Worm (Caenorhabditis elegans) whole organism, mixed stage, embryonic: ENCODE data around the gene K03D3.5.

Experiments used
- M03D4.4 ChIP-seq: sonication (generic microtip); optimal IDR thresholded peaks from 2 replicates; lab custom pipeline; 2017; ENCODE audit warnings: mild to moderate bottlenecking, missing genetic modification characterization, missing compliant biosample characterization
- bed-3 ChIP-seq: fragments of 200-800 bp; sonication (Bioruptor generic); optimal IDR thresholded peaks from 3 replicates; lab custom pipeline; 2018; ENCODE audit warnings: mild to moderate bottlenecking, missing genetic modification characterization, moderate library complexity, missing compliant biosample characterization
- ceh-39 ChIP-seq: fragments of 150-350 bp; optimal IDR thresholded peaks from 2 replicates; lab custom pipeline; 2014; ENCODE audit warnings: missing biosample characterization, missing genetic modification characterization
- ceh-43 ChIP-seq: fragments of 200-800 bp; sonication (Bioruptor generic); optimal IDR thresholded peaks from 2 replicates; lab custom pipeline; 2018; ENCODE audit warnings: mild to moderate bottlenecking, missing genetic modification characterization, moderate library complexity, missing compliant biosample characterization
- ceh-83 ChIP-seq: fragments of 200-800 bp; sonication (Bioruptor generic); optimal IDR thresholded peaks from 2 replicates; lab custom pipeline; 2018; ENCODE audit warnings: mild to moderate bottlenecking, missing genetic modification characterization, missing compliant biosample characterization
- ces-1 ChIP-seq: fragments of 150-350 bp; optimal IDR thresholded peaks from 2 replicates; lab custom pipeline; 2014; ENCODE audit warnings: missing biosample characterization, missing genetic modification reagents, missing genetic modification characterization
- cnd-1 ChIP-seq: fragments of 200-800 bp; sonication (Bioruptor generic); optimal IDR thresholded peaks from 2 replicates; lab custom pipeline; 2018; ENCODE audit warnings: mild to moderate bottlenecking, missing genetic modification characterization, missing compliant biosample characterization
- drap-1 ChIP-seq: fragments of 200-800 bp; sonication (Bioruptor generic); optimal IDR thresholded peaks from 3 replicates; lab custom pipeline; 2018; ENCODE audit warnings: mild to moderate bottlenecking, missing genetic modification characterization, missing compliant biosample characterization
- elt-1 ChIP-seq: sonication (generic microtip); optimal IDR thresholded peaks from 2 replicates; lab custom pipeline; 2017; ENCODE audit warnings: missing genetic modification characterization, mild to moderate bottlenecking, missing compliant biosample characterization, antibody characterized with exemption, moderate library complexity, borderline replicate concordance; ENCODE audit not compliant: insufficient read depth
- elt-3 ChIP-seq: fragments of 150-350 bp; optimal IDR thresholded peaks from 2 replicates; lab custom pipeline; 2014; ENCODE audit warnings: missing biosample characterization, missing genetic modification characterization
- flh-1 ChIP-seq: fragments of 200-800 bp; sonication (Bioruptor generic); optimal IDR thresholded peaks from 2 replicates; lab custom pipeline; 2018; ENCODE audit warnings: mild to moderate bottlenecking, missing genetic modification characterization, moderate library complexity, missing compliant biosample characterization
- ham-2 ChIP-seq: fragments of 200-800 bp; sonication (Bioruptor generic); optimal IDR thresholded peaks from 2 replicates; lab custom pipeline; 2018; ENCODE audit warnings: mild to moderate bottlenecking, missing genetic modification characterization, missing compliant biosample characterization
- hlh-1 ChIP-seq: fragments of 150-350 bp; optimal IDR thresholded peaks from 2 replicates; lab custom pipeline; 2014; ENCODE audit warnings: missing biosample characterization, missing genetic modification reagents, missing genetic modification characterization
- lin-13 ChIP-seq: fragments of 150-350 bp; optimal IDR thresholded peaks from 2 replicates; lab custom pipeline; 2014; ENCODE audit warnings: missing biosample characterization, missing genetic modification characterization
- lin-32 ChIP-seq: fragments of 200-800 bp; sonication (Bioruptor generic); optimal IDR thresholded peaks from 2 replicates; lab custom pipeline; 2018; ENCODE audit warnings: mild to moderate bottlenecking, missing genetic modification characterization, missing compliant biosample characterization
- lsy-2 ChIP-seq: fragments of 150-350 bp; optimal IDR thresholded peaks from 2 replicates; lab custom pipeline; 2014; ENCODE audit warnings: missing biosample characterization, missing genetic modification characterization
- mab-5 ChIP-seq: fragments of 150-350 bp; optimal IDR thresholded peaks from 2 replicates; lab custom pipeline; 2014; ENCODE audit warnings: missing biosample characterization, missing genetic modification characterization
- mep-1 ChIP-seq: fragments of 150-350 bp; optimal IDR thresholded peaks from 2 replicates; lab custom pipeline; 2017; ENCODE audit warnings: missing biosample characterization, missing genetic modification reagents, missing genetic modification characterization, inconsistent platforms
- mls-2 ChIP-seq: sonication (generic microtip); optimal IDR thresholded peaks from 2 replicates; lab custom pipeline; 2016; ENCODE audit warnings: mild to moderate bottlenecking, missing genetic modification characterization, moderate library complexity, missing compliant biosample characterization
- nhr-2 ChIP-seq: fragments of 150-350 bp; optimal IDR thresholded peaks from 2 replicates; lab custom pipeline; 2014; ENCODE audit warnings: missing biosample characterization, missing genetic modification characterization
- nhr-237 ChIP-seq: fragments of 150-350 bp; optimal IDR thresholded peaks from 2 replicates; lab custom pipeline; 2014; ENCODE audit warnings: missing biosample characterization, missing genetic modification characterization
- nhr-28 ChIP-seq: fragments of 150-350 bp; optimal IDR thresholded peaks from 2 replicates; lab custom pipeline; 2014; ENCODE audit warnings: missing biosample characterization, missing genetic modification characterization
- nhr-76 ChIP-seq: sonication (generic microtip); optimal IDR thresholded peaks from 2 replicates; lab custom pipeline; 2017; ENCODE audit warnings: missing biosample characterization, missing genetic modification characterization
- pha-4 ChIP-seq: fragments of 150-350 bp; optimal IDR thresholded peaks from 2 replicates; lab custom pipeline; 2018; ENCODE audit warnings: missing biosample characterization, missing genetic modification reagents, missing genetic modification characterization
- sem-2 ChIP-seq: fragments of 200-800 bp; sonication (Bioruptor generic); optimal IDR thresholded peaks from 2 replicates; lab custom pipeline; 2018; ENCODE audit warnings: mild to moderate bottlenecking, missing genetic modification characterization, missing compliant biosample characterization
- snpc-4 ChIP-seq: fragments of 150-350 bp; optimal IDR thresholded peaks from 2 replicates; lab custom pipeline; 2014; ENCODE audit warnings: missing biosample characterization, missing genetic modification characterization
- sptf-1 ChIP-seq: sonication (generic microtip); optimal IDR thresholded peaks from 2 replicates; lab custom pipeline; 2017; ENCODE audit warnings: mild to moderate bottlenecking, missing genetic modification characterization, moderate library complexity, missing compliant biosample characterization
- tbx-8 ChIP-seq: fragments of 200-800 bp; sonication (Bioruptor generic); optimal IDR thresholded peaks from 2 replicates; lab custom pipeline; 2018; ENCODE audit warnings: mild to moderate bottlenecking, missing genetic modification characterization, moderate library complexity, missing compliant biosample characterization
- unc-120 ChIP-seq: sonication (generic microtip); optimal IDR thresholded peaks from 2 replicates; lab custom pipeline; 2017; ENCODE audit warnings: missing genetic modification characterization, missing compliant biosample characterization; ENCODE audit not compliant: poor library complexity, severe bottlenecking
- unc-39 ChIP-seq: fragments of 150-350 bp; optimal IDR thresholded peaks from 2 replicates; lab custom pipeline; 2014; ENCODE audit warnings: missing biosample characterization, missing genetic modification characterization
- unc-62 ChIP-seq: fragments of 150-350 bp; optimal IDR thresholded peaks from 2 replicates; lab custom pipeline; 2014; ENCODE audit warnings: missing biosample characterization, missing genetic modification reagents, missing genetic modification characterization
- zip-8 ChIP-seq: fragments of 150-350 bp; optimal IDR thresholded peaks from 2 replicates; lab custom pipeline; 2014; ENCODE audit warnings: missing biosample characterization, missing genetic modification characterization
- ztf-11 ChIP-seq: fragments of 150-350 bp; optimal IDR thresholded peaks from 2 replicates; lab custom pipeline; 2014; ENCODE audit warnings: missing biosample characterization, missing genetic modification characterization

K03D3.5 gene

DNA sequence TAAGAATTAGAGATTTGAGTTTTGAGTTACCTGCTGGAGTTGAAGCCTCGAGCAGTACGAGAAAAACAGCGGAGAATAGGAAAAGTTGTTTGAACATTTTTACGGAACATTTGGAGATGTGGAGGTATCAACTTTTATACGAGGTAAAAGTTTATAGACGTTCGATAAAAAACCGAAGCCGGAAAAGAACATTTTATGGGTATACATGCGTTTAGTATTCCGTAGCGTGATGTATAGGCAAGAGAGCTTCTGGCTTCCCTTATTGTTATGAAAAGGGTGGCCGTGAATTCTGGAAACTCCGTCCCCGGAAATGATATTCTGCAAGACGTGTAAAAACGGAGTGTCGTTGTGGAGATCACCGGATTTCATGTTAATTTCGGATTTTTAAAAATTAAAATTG lies at the start of gene K03D3.5:
Gene K03D3.5, minus strand, starts transcription at position 101 of the 400 bp plus-strand sequence.
- TF ChIP-seq elt-3 (no peak), mep-1 (tag; lab: Kevin White, UChicago) (no peak), ceh-43 (no peak), nhr-28 (tag; lab: Kevin White, UChicago) (no peak), elt-1 (tag; lab: Kevin White, UChicago) (no peak), ztf-11 (no peak), unc-120 (tag; lab: Kevin White, UChicago) (no peak), ham-2 (no peak), tbx-8 (GFP tag; lab: Kevin White, UChicago) (no peak), drap-1 (GFP tag; lab: Kevin White, UChicago) (no peak), sem-2 (GFP tag; lab: Kevin White, UChicago) (no peak), lsy-2 (tag; lab: Kevin White, UChicago) (no peak), unc-39 (no peak), nhr-2 (tag; lab: Kevin White, UChicago) (no peak), bed-3 (no peak), flh-1 (GFP tag; lab: Kevin White, UChicago) (no peak), mab-5 (tag; lab: Kevin White, UChicago) (no peak), ceh-83 (GFP tag; lab: Kevin White, UChicago) (no peak), pha-4 (tag; lab: Kevin White, UChicago) (no peak), zip-8 (tag; lab: Kevin White, UChicago) (no peak)

DNA sequence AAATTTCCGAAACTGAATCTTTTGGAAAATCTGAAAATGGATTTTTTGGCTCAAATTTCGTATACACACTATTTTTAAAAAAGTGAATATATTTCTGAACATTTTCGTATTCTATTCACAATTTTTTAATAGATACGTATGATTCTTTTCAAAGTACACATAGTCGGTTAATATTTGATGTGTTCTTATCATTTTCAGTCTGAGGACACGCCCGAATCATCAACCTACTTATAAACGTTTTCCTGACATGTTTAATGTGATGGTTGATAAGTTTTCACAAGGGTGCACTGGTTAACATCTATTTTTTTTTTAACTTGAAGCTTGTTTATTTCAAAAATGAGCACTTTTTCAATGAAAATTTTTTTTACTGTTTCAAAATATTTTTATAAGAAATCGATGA lies 44.3 kb upstream of the K03D3.5 start:
- TF ChIP-seq unc-39 (no peak), lin-13 (tag; lab: Kevin White, UChicago) (no peak), ceh-83 (GFP tag; lab: Kevin White, UChicago) (no peak), mab-5 (tag; lab: Kevin White, UChicago) (no peak), sem-2 (GFP tag; lab: Kevin White, UChicago) (no peak), unc-62 (GFP tag; lab: Kevin White, UChicago) (no peak), ham-2 (no peak)

DNA sequence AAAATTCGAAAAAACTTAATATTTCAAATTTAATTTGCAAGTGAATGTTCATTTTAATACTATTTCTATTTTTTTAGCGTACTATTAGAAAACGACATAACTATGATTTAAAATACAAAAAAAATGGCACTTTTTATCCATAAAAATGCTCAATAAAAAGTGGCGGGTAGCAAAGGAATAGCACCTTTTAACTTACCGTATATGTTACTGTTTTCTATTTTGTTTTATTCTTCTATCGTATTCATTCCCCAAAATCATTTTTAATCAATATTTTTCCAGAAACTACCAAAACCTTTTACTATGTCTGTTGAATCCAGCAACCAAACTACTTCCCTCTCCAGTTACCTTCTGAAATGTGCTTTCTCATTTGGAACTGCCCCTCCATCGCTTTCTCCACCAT lies 30.4 kb upstream of the K03D3.5 start, which contains the start of gene C35D6.4:
Gene C35D6.4, plus strand, starts transcription at position 301 of the 400 bp plus-strand sequence.
- no peak for TF ChIP-seq M03D4.4
- TF ChIP-seq flh-1 (GFP tag; lab: Kevin White, UChicago): no peak
- TF ChIP-seq mls-2 (tag; lab: Kevin White, UChicago): no peak
- TF ChIP-seq ham-2: no peak
- no peak for TF ChIP-seq ces-1 (GFP tag; lab: Kevin White, UChicago)
- no peak for TF ChIP-seq ceh-43
- TF ChIP-seq elt-1 (tag; lab: Kevin White, UChicago): no peak
- no peak for TF ChIP-seq lin-32 (GFP tag; lab: Kevin White, UChicago)
- no peak for TF ChIP-seq unc-62 (GFP tag; lab: Kevin White, UChicago)

DNA sequence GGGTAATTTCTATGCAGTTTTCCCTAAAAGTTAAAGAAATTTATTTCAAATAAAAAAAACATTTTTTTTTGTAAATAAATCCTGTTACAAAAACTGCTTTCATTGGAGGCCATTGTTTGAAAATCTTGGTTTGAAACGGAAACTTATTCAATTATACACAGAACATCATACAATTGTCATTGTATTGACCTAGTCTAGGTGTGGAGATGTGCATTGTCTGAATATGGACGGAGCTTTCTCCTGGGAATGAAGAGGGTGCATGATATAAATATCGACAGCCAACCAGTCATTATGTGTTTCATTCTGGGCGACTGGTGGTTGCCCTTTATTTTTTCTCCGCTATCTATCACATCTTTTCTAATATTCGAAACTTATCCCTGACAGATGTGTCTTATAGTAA lies 26.2 kb upstream of the K03D3.5 start, which contains the start of gene C35D6.3:
Gene C35D6.3, plus strand, starts transcription at position 301 of the 400 bp plus-strand sequence.
- TF ChIP-seq unc-62 (GFP tag; lab: Kevin White, UChicago) (no peak), pha-4 (tag; lab: Kevin White, UChicago) (no peak), mab-5 (tag; lab: Kevin White, UChicago) (no peak), unc-39 (no peak), ceh-39 (tag; lab: Kevin White, UChicago) (no peak), sptf-1 (tag; lab: Kevin White, UChicago) (no peak), flh-1 (GFP tag; lab: Kevin White, UChicago) (no peak), nhr-76 (tag; lab: Kevin White, UChicago) (no peak), ceh-83 (GFP tag; lab: Kevin White, UChicago) (no peak), drap-1 (GFP tag; lab: Kevin White, UChicago) (no peak), mls-2 (tag; lab: Kevin White, UChicago) (no peak), ztf-11 (no peak), ham-2 (no peak), hlh-1 (tag; lab: Kevin White, UChicago) (no peak), M03D4.4 (no peak), tbx-8 (GFP tag; lab: Kevin White, UChicago) (no peak)

DNA sequence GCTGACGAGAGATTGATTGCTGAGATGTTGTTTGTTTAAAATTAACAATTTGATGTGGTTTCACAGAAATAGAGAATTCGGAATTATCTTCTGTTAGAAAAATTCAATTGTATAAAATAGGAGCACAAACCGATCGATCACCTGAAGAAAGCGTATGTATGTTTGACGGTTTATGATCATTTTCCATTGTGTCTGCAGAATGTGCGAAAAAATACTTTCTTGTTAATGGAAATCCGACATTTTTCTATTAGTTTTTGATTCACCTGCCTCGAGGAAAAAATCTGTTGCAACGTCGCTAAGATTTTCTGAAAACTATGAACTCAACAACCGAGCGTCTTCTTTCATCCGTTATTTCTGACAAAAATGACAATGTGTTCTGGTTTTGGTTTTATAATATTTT lies 16.4 kb upstream of the K03D3.5 start, which contains the start of gene C35D6.13:
Gene C35D6.13, plus strand, starts transcription at position 301 of the 400 bp plus-strand sequence.
- TF ChIP-seq M03D4.4 (no peak), elt-3 (no peak), zip-8 (tag; lab: Kevin White, UChicago) (no peak), ham-2 (no peak), cnd-1 (tag; lab: Kevin White, UChicago) (no peak), hlh-1 (tag; lab: Kevin White, UChicago) (no peak), ceh-43 (no peak), nhr-76 (tag; lab: Kevin White, UChicago) (no peak), lsy-2 (tag; lab: Kevin White, UChicago) (no peak), unc-62 (GFP tag; lab: Kevin White, UChicago) (no peak), ceh-83 (GFP tag; lab: Kevin White, UChicago) (no peak), unc-39 (no peak), ces-1 (GFP tag; lab: Kevin White, UChicago) (no peak), nhr-28 (tag; lab: Kevin White, UChicago) (no peak), unc-120 (tag; lab: Kevin White, UChicago) (no peak), flh-1 (GFP tag; lab: Kevin White, UChicago) (no peak), nhr-237 (tag; lab: Kevin White, UChicago) (no peak), snpc-4 (tag; lab: Kevin White, UChicago) (no peak), bed-3 (no peak)
- TF ChIP-seq, all 35 proteins: peak for 0
